Fruit fly (Drosophila melanogaster): ENCODE data around the gene CG31546.

- no peak for TF ChIP-seq dati (GFP tag; IDR thresholded peaks at IDR 0.05)
- no peak for TF ChIP-seq zen2 (GFP tag; IDR thresholded peaks at IDR 0.05; ENCODE audit: partially characterized antibody)
- TF ChIP-seq CG11247 (GFP tag; IDR thresholded peaks at IDR 0.05) = no peak
- no peak for TF ChIP-seq trh (GFP tag; optimal IDR thresholded peaks at IDR 0.05)
- TF ChIP-seq TFAM (GFP tag; optimal IDR thresholded peaks at IDR 0.05) = no peak
- TF ChIP-seq CG13624 (GFP tag; optimal IDR thresholded peaks at IDR 0.05) = no peak
Measured at dm6 chr3R:5600361-5601043, 34.9 kb downstream of the CG31546 start.
